Worm (Caenorhabditis elegans) whole organism, L1 larva: ENCODE data around the gene sri-61.

ENCODE experiments used
- C04F5.9 ChIP-seq: sonication (generic microtip); optimal IDR thresholded peaks from 2 replicates; lab custom pipeline; 2016; ENCODE audit warnings: missing genetic modification characterization, missing compliant biosample characterization
- aha-1 ChIP-seq: fragments of 150-350 bp; optimal IDR thresholded peaks from 2 replicates; lab custom pipeline; 2014; ENCODE audit warnings: missing biosample characterization, missing genetic modification characterization
- alr-1 ChIP-seq: fragments of 200-800 bp; sonication (Bioruptor generic); optimal IDR thresholded peaks from 2 replicates; lab custom pipeline; 2018; ENCODE audit warnings: borderline replicate concordance, mild to moderate bottlenecking, missing genetic modification characterization, missing compliant biosample characterization
- aly-2 ChIP-seq: fragments of 150-350 bp; optimal IDR thresholded peaks from 2 replicates; lab custom pipeline; 2014; ENCODE audit warnings: missing biosample characterization, missing genetic modification characterization
- ceh-63 ChIP-seq: fragments of 200-800 bp; sonication (Bioruptor generic); optimal IDR thresholded peaks from 2 replicates; lab custom pipeline; 2018; ENCODE audit warnings: mild to moderate bottlenecking, missing genetic modification characterization, missing compliant biosample characterization
- ceh-82 ChIP-seq, 3 experiments: fragments of 150-350 bp in 1 of 3; sonication (generic microtip) in 2 of 3; optimal IDR thresholded peaks; 2 replicates each; lab custom pipeline; 2014 to 2017; ENCODE audit warnings: missing biosample characterization in 3 of 3, missing genetic modification characterization in 3 of 3
- fkh-4 ChIP-seq: sonication (generic microtip); optimal IDR thresholded peaks from 2 replicates; lab custom pipeline; 2016; ENCODE audit warnings: missing compliant biosample characterization, missing genetic modification characterization, borderline replicate concordance
- fos-1 ChIP-seq: fragments of 150-350 bp; optimal IDR thresholded peaks from 2 replicates; lab custom pipeline; 2014; ENCODE audit warnings: missing biosample characterization, missing genetic modification characterization
- jun-1 ChIP-seq: fragments of 150-350 bp; optimal IDR thresholded peaks from 2 replicates; lab custom pipeline; 2014; ENCODE audit warnings: missing biosample characterization, missing genetic modification reagents, missing genetic modification characterization
- lin-35 ChIP-seq, 2 experiments: fragments of 150-350 bp; optimal IDR thresholded peaks; 2 replicates each; lab custom pipeline; 2014; ENCODE audit warnings: missing biosample characterization in 2 of 2, missing genetic modification characterization in 2 of 2, missing genetic modification reagents in 2 of 2
- rnt-1 ChIP-seq: sonication (generic microtip); optimal IDR thresholded peaks from 2 replicates; lab custom pipeline; 2016; ENCODE audit warnings: mild to moderate bottlenecking, missing genetic modification characterization, moderate library complexity, missing compliant biosample characterization
- sup-37 ChIP-seq: fragments of 200-800 bp; sonication (Bioruptor generic); optimal IDR thresholded peaks from 2 replicates; lab custom pipeline; 2018; ENCODE audit warnings: mild to moderate bottlenecking, missing genetic modification characterization, missing compliant biosample characterization
- ztf-11 ChIP-seq, 2 experiments: sonication (generic microtip); optimal IDR thresholded peaks; 2 replicates each; lab custom pipeline; 2016 to 2017; ENCODE audit warnings: missing genetic modification characterization in 2 of 2, missing biosample characterization in 1 of 2, missing compliant biosample characterization in 1 of 2
- ztf-4 ChIP-seq: fragments of 150-350 bp; optimal IDR thresholded peaks from 2 replicates; lab custom pipeline; 2014; ENCODE audit warnings: missing biosample characterization, missing genetic modification characterization

DNA sequence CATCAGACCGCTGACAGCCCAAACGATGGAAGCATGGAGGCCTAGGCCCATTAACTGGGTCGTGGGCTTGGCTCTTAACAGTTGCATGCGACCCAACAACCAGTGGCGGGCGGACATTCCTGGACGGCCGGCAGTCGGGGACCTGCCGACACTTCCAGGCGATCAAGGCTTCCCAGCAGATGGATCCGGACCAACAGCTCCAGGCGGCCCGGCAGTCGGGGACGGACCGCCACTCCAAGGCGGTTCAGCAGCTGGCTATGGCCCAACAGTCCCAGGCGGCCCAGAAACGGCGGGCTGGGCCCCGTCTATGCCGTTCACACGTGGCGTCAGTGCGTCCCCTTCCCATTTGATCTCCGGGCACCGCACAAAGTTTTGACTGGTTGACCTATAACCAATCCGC lies 41.3 kb upstream of the sri-61 start:
- TF ChIP-seq alr-1 (tag; lab: Kevin White, UChicago), result no peak
- no peak for TF ChIP-seq rnt-1 (tag; lab: Kevin White, UChicago)
- no peak for TF ChIP-seq lin-35 (GFP tag; optimal IDR thresholded peaks at IDR 0.05; lab: Kevin White, UChicago)
- TF ChIP-seq ceh-63 (GFP tag; lab: Kevin White, UChicago), result no peak
- no peak for TF ChIP-seq fkh-4
- no peak for TF ChIP-seq jun-1 (tag; lab: Kevin White, UChicago)
- no peak for TF ChIP-seq fos-1 (tag; lab: Kevin White, UChicago)
- TF ChIP-seq ztf-4, result no peak
- no peak for TF ChIP-seq ztf-11 (tag; optimal IDR thresholded peaks at IDR 0.05; lab: Kevin White, UChicago)
- no peak for TF ChIP-seq sup-37 (GFP tag; lab: Kevin White, UChicago)
- TF ChIP-seq aly-2 (tag; lab: Kevin White, UChicago), result no peak
- TF ChIP-seq ceh-82 (tag; optimal IDR thresholded peaks at IDR 0.05; lab: Kevin White, UChicago), result no peak
- no peak for TF ChIP-seq aha-1 (tag; lab: Kevin White, UChicago)
- TF ChIP-seq C04F5.9 (tag; lab: Kevin White, UChicago), result no peak
